Fruit fly (Drosophila melanogaster) whole organism, prepupa: ENCODE results near the gene Ubc84D.
A peak's percentile ranks its signal among the peaks of the same experiment; 100 is the strongest.

Source experiments
- Blimp-1 ChIP-seq: fragments of 200-800 bp; sonication (Bioruptor generic); optimal IDR thresholded peaks from 3 replicates; lab custom pipeline; 2017; ENCODE audit warnings: missing biosample characterization, missing genetic modification characterization, mild to moderate bottlenecking, moderate library complexity, missing genetic modification reagents
- CG4318 ChIP-seq: fragments of 200-800 bp; sonication (Bioruptor generic); optimal IDR thresholded peaks from 3 replicates; lab custom pipeline; 2017; ENCODE audit warnings: missing biosample characterization, mild to moderate bottlenecking, missing genetic modification characterization
- CG6276 ChIP-seq: fragments of 200-800 bp; sonication (Bioruptor generic); optimal IDR thresholded peaks from 2 replicates; lab custom pipeline; 2017; ENCODE audit warnings: missing biosample characterization, mild to moderate bottlenecking, missing genetic modification characterization
- CG6854 ChIP-seq: fragments of 200-800 bp; sonication (Bioruptor generic); optimal IDR thresholded peaks from 2 replicates; lab custom pipeline; 2017; ENCODE audit warnings: missing biosample characterization, mild to moderate bottlenecking, missing genetic modification characterization
- Lpt ChIP-seq: fragments of 200-800 bp; sonication (Bioruptor generic); optimal IDR thresholded peaks from 3 replicates; lab custom pipeline; 2016; ENCODE audit warnings: missing biosample characterization, missing genetic modification characterization
- achi ChIP-seq: fragments of 200-800 bp; sonication (Bioruptor generic); optimal IDR thresholded peaks from 3 replicates; lab custom pipeline; 2016; ENCODE audit warnings: missing biosample characterization, missing genetic modification characterization
- eg ChIP-seq: fragments of 200-800 bp; sonication (Bioruptor generic); IDR thresholded peaks from 3 replicates; pipeline ENCODE4 v1.3.6; 2022; ENCODE audit warnings: missing biosample characterization, missing genetic modification characterization
- esn ChIP-seq: fragments of 200-800 bp; sonication (Bioruptor generic); optimal IDR thresholded peaks from 2 replicates; lab custom pipeline; 2016; ENCODE audit warnings: missing biosample characterization, mild to moderate bottlenecking, missing genetic modification characterization, moderate library complexity
- net ChIP-seq: fragments of 200-800 bp; sonication (Bioruptor generic); optimal IDR thresholded peaks from 3 replicates; lab custom pipeline; 2016; ENCODE audit warnings: missing biosample characterization, missing genetic modification characterization
- svp ChIP-seq: fragments of 200-800 bp; sonication (Bioruptor generic); peaks from one replicate; lab custom pipeline; 2016; ENCODE audit warnings: missing biosample characterization, missing genetic modification characterization

- no peak for TF ChIP-seq eg (GFP tag; lab: Robert Waterston, UW)
- no peak for TF ChIP-seq net (GFP tag; lab: Kevin White, UChicago)
- no peak for TF ChIP-seq esn (GFP tag; lab: Kevin White, UChicago)
- no peak for TF ChIP-seq CG6854
- peak; percentile 84 for TF ChIP-seq svp (GFP tag; lab: Kevin White, UChicago)
- no peak for TF ChIP-seq Blimp-1 (GFP tag; lab: Kevin White, UChicago)
- TF ChIP-seq achi (GFP tag; lab: Kevin White, UChicago): no peak
- no peak for TF ChIP-seq CG4318 (GFP tag; lab: Kevin White, UChicago)
- TF ChIP-seq Lpt (GFP tag; lab: Kevin White, UChicago): no peak
- TF ChIP-seq CG6276 (GFP tag; lab: Kevin White, UChicago): no peak
These were observed 14.1 kb downstream of the Ubc84D start, which contains the start of gene alpha-Est9 for dm6 chr3R:7504989-7505761.
